4 worm cellular contexts compared by ENCODE assay signal in genomic region chrIV:654526-655440, ce11.
TF ChIP-seq lines count a peak whose summit lies in the region.

Gene rpl-15 (minus strand): TSS chrIV:654576.
Gene K11H12.8 (plus strand): TSS chrIV:655390.

TF ChIP-seq in whole organism, L2 larva, 48 proteins besides CTCF, POLR2A, EP300 and RAD21 (continues in another document):
- TF ChIP-seq R02D3.7 (tag; optimal IDR thresholded peaks at IDR 0.05; lab: Kevin White, UChicago) (peak; percentile 94), nhr-129 (tag; optimal IDR thresholded peaks at IDR 0.05; lab: Kevin White, UChicago) (peak; percentile 98), elt-3 (tag; optimal IDR thresholded peaks at IDR 0.05; lab: Kevin White, UChicago) (no peak), Y55F3AM.14 (GFP tag; optimal IDR thresholded peaks at IDR 0.05; lab: Kevin White, UChicago) (peak; percentile 100), C34F6.9 (tag; optimal IDR thresholded peaks at IDR 0.05; lab: Kevin White, UChicago) (peak; percentile 100), lin-11 (tag; optimal IDR thresholded peaks at IDR 0.05; lab: Kevin White, UChicago) (peak; percentile 100), zag-1 (tag; optimal IDR thresholded peaks at IDR 0.05; lab: Kevin White, UChicago) (peak; percentile 99), sma-3 (GFP tag; optimal IDR thresholded peaks at IDR 0.05; lab: Kevin White, UChicago) (peak; percentile 100), nhr-10 (tag; optimal IDR thresholded peaks at IDR 0.05; lab: Kevin White, UChicago) (peak; percentile 95), blmp-1 (tag; optimal IDR thresholded peaks at IDR 0.05; lab: Kevin White, UChicago; ENCODE audit: insufficient read depth) (peak; percentile 97), sem-4 (tag; optimal IDR thresholded peaks at IDR 0.05; lab: Kevin White, UChicago) (peak; percentile 100), mbf-1 (tag; optimal IDR thresholded peaks at IDR 0.05; lab: Kevin White, UChicago) (peak; percentile 68), nhr-12 (tag; optimal IDR thresholded peaks at IDR 0.05; lab: Kevin White, UChicago) (peak; percentile 80), nhr-77 (tag; optimal IDR thresholded peaks at IDR 0.05; lab: Kevin White, UChicago) (peak; percentile 95), ztf-1 (GFP tag; conservative IDR thresholded peaks at IDR 0.05; lab: Robert Waterston, UW) (peak; percentile 96; the same call in 1 of the 2 replicates), gmeb-1 (tag; optimal IDR thresholded peaks at IDR 0.05; lab: Kevin White, UChicago) (peak; percentile 98), elt-1 (tag; optimal IDR thresholded peaks at IDR 0.05; lab: Kevin White, UChicago) (peak; percentile 48), unc-55 (GFP tag; optimal IDR thresholded peaks at IDR 0.05; lab: Kevin White, UChicago) (peak; percentile 100), lin-39 (tag; optimal IDR thresholded peaks at IDR 0.05; lab: Kevin White, UChicago) (peak; percentile 95), lin-13 (GFP tag; optimal IDR thresholded peaks at IDR 0.05; lab: Kevin White, UChicago) (peak; percentile 100), crh-2 (tag; optimal IDR thresholded peaks at IDR 0.05; lab: Kevin White, UChicago) (peak; percentile 100), ZK546.5 (tag; optimal IDR thresholded peaks at IDR 0.05; lab: Kevin White, UChicago) (peak; percentile 92)

TF ChIP-seq in whole organism, L4 larva, 104 proteins besides CTCF, POLR2A, EP300 and RAD21 (continues in another document):
- peak; percentile 97 for TF ChIP-seq nhr-111 (GFP tag; optimal IDR thresholded peaks at IDR 0.05; lab: Kevin White, UChicago)
- TF ChIP-seq unc-39 (tag; optimal IDR thresholded peaks at IDR 0.05; lab: Kevin White, UChicago), result peak; percentile 21
- peak; percentile 100 for TF ChIP-seq nhr-77 (tag; optimal IDR thresholded peaks at IDR 0.05; lab: Kevin White, UChicago)
- peak; percentile 71; the same call in 1 of the 2 replicates for TF ChIP-seq F26F4.8 (GFP tag; conservative IDR thresholded peaks at IDR 0.05; lab: Robert Waterston, UW)
- peak; percentile 100 for TF ChIP-seq aha-1 (tag; lab: Kevin White, UChicago)
- peak; percentile 99 for TF ChIP-seq nhr-102 (tag; optimal IDR thresholded peaks at IDR 0.05; lab: Kevin White, UChicago)
- TF ChIP-seq T26A8.4 (GFP tag; IDR thresholded peaks at IDR 0.05; lab: Robert Waterston, UW), result peak; percentile 99
- TF ChIP-seq spr-3 (GFP tag; optimal IDR thresholded peaks at IDR 0.05; lab: Kevin White, UChicago), result peak; percentile 99
- TF ChIP-seq mxl-2 (GFP tag; conservative IDR thresholded peaks at IDR 0.05; lab: Robert Waterston, UW), result peak; percentile 94
- TF ChIP-seq ceh-62 (tag; optimal IDR thresholded peaks at IDR 0.05; lab: Kevin White, UChicago), result peak; percentile 35
- TF ChIP-seq snpc-4 (tag; optimal IDR thresholded peaks at IDR 0.05; lab: Kevin White, UChicago), result peak; percentile 78
- no peak for TF ChIP-seq aly-2 (tag; optimal IDR thresholded peaks at IDR 0.05; lab: Kevin White, UChicago)
- peak; percentile 97 for TF ChIP-seq lin-29 (GFP tag; IDR thresholded peaks at IDR 0.05; lab: Robert Waterston, UW)
- TF ChIP-seq rbr-2 (tag; optimal IDR thresholded peaks at IDR 0.05; lab: Kevin White, UChicago), result peak; percentile 100
- peak; percentile 97 for TF ChIP-seq Y105C5A.15 (GFP tag; IDR thresholded peaks at IDR 0.05; lab: Robert Waterston, UW)
- peak; percentile 100 for TF ChIP-seq tra-1 (GFP tag; IDR thresholded peaks at IDR 0.05; lab: Robert Waterston, UW)
- peak; percentile 71 for TF ChIP-seq set-16 (GFP tag; IDR thresholded peaks at IDR 0.05; lab: Robert Waterston, UW)
- TF ChIP-seq egl-27 (tag; optimal IDR thresholded peaks at IDR 0.05; lab: Kevin White, UChicago), result no peak
- TF ChIP-seq ceh-28 (tag; optimal IDR thresholded peaks at IDR 0.05; lab: Kevin White, UChicago), result peak; percentile 82
- peak; percentile 98 for TF ChIP-seq ceh-44 (GFP tag; IDR thresholded peaks at IDR 0.05; lab: Robert Waterston, UW)
- peak; percentile 100 for TF ChIP-seq mes-2 (tag; optimal IDR thresholded peaks at IDR 0.05; lab: Kevin White, UChicago; ENCODE audit: poor library complexity, severe bottlenecking)
- TF ChIP-seq attf-4 (tag; optimal IDR thresholded peaks at IDR 0.05; lab: Kevin White, UChicago), result peak; percentile 75
- peak; percentile 95 for TF ChIP-seq snpc-1.2 (GFP tag; IDR thresholded peaks at IDR 0.05; lab: Robert Waterston, UW)
- peak; percentile 96 for TF ChIP-seq nhr-10 (tag; optimal IDR thresholded peaks at IDR 0.05; lab: Kevin White, UChicago)

TF ChIP-seq in whole organism, late embryonic, 69 proteins besides CTCF, POLR2A, EP300 and RAD21 (continues in another document):
- peak; percentile 85 for TF ChIP-seq ceh-48 (tag; optimal IDR thresholded peaks at IDR 0.05; lab: Kevin White, UChicago)
- peak; percentile 82 for TF ChIP-seq zip-5 (tag; optimal IDR thresholded peaks at IDR 0.05; lab: Kevin White, UChicago)
- peak; percentile 55 for TF ChIP-seq hlh-6 (tag; optimal IDR thresholded peaks at IDR 0.05; lab: Kevin White, UChicago)
- no peak for TF ChIP-seq ceh-22 (tag; optimal IDR thresholded peaks at IDR 0.05; lab: Kevin White, UChicago)
- peak; percentile 47 for TF ChIP-seq dmd-4 (tag; optimal IDR thresholded peaks at IDR 0.05; lab: Kevin White, UChicago; ENCODE audit: borderline replicate concordance)
- TF ChIP-seq hlh-8 (tag; optimal IDR thresholded peaks at IDR 0.05; lab: Kevin White, UChicago), result peak; percentile 93
- TF ChIP-seq syd-9 (tag; optimal IDR thresholded peaks at IDR 0.05; lab: Kevin White, UChicago), result peak; percentile 89
- TF ChIP-seq lim-6 (tag; optimal IDR thresholded peaks at IDR 0.05; lab: Kevin White, UChicago), result peak; percentile 91
- peak; percentile 94 for TF ChIP-seq unc-42 (tag; optimal IDR thresholded peaks at IDR 0.05; lab: Kevin White, UChicago)
- TF ChIP-seq ztf-16 (tag; optimal IDR thresholded peaks at IDR 0.05; lab: Kevin White, UChicago), result peak; percentile 97
- peak; percentile 85 for TF ChIP-seq K09A11.1 (tag; optimal IDR thresholded peaks at IDR 0.05; lab: Kevin White, UChicago; ENCODE audit: insufficient read depth)
- peak; percentile 92 for TF ChIP-seq pax-1 (tag; optimal IDR thresholded peaks at IDR 0.05; lab: Kevin White, UChicago)
- peak; percentile 18 for TF ChIP-seq npax-4 (tag; optimal IDR thresholded peaks at IDR 0.05; lab: Kevin White, UChicago)
- peak; percentile 84 for TF ChIP-seq ceh-19 (GFP tag; optimal IDR thresholded peaks at IDR 0.05; lab: Kevin White, UChicago)
- no peak for TF ChIP-seq pha-4 (tag; optimal IDR thresholded peaks at IDR 0.05; lab: Kevin White, UChicago)
- TF ChIP-seq eyg-1 (tag; optimal IDR thresholded peaks at IDR 0.05; lab: Kevin White, UChicago), result peak; percentile 82
- peak; percentile 88 for TF ChIP-seq fkh-10 (GFP tag; optimal IDR thresholded peaks at IDR 0.05; lab: Kevin White, UChicago)
- TF ChIP-seq madf-2 (tag; optimal IDR thresholded peaks at IDR 0.05; lab: Kevin White, UChicago), result peak; percentile 90
- TF ChIP-seq hlh-15 (tag; optimal IDR thresholded peaks at IDR 0.05; lab: Kevin White, UChicago), result peak; percentile 56
- TF ChIP-seq mec-3 (tag; optimal IDR thresholded peaks at IDR 0.05; lab: Kevin White, UChicago; ENCODE audit: borderline replicate concordance), result no peak
- peak; percentile 19 for TF ChIP-seq odd-2 (tag; optimal IDR thresholded peaks at IDR 0.05; lab: Kevin White, UChicago)
- TF ChIP-seq pros-1 (tag; optimal IDR thresholded peaks at IDR 0.05; lab: Kevin White, UChicago), result peak; percentile 90
- peak; percentile 82 for TF ChIP-seq sox-2 (GFP tag; IDR thresholded peaks at IDR 0.05; lab: Robert Waterston, UW)
- peak; percentile 71 for TF ChIP-seq ceh-24 (tag; optimal IDR thresholded peaks at IDR 0.05; lab: Kevin White, UChicago)
- peak; percentile 80 for TF ChIP-seq Y22D7AL.16 (tag; optimal IDR thresholded peaks at IDR 0.05; lab: Kevin White, UChicago)

TF ChIP-seq in whole organism, mixed stage, embryonic, 35 proteins besides CTCF, POLR2A, EP300 and RAD21 (continues in another document):
- TF ChIP-seq zip-8 (tag; optimal IDR thresholded peaks at IDR 0.05; lab: Kevin White, UChicago), result no peak
- peak; percentile 92 for TF ChIP-seq ztf-11 (tag; optimal IDR thresholded peaks at IDR 0.05; lab: Kevin White, UChicago)
- peak; percentile 99 for TF ChIP-seq nhr-237 (tag; optimal IDR thresholded peaks at IDR 0.05; lab: Kevin White, UChicago)
- TF ChIP-seq lin-13 (tag; optimal IDR thresholded peaks at IDR 0.05; lab: Kevin White, UChicago), result peak; percentile 100
- TF ChIP-seq ceh-83 (GFP tag; optimal IDR thresholded peaks at IDR 0.05; lab: Kevin White, UChicago), result peak; percentile 93
- TF ChIP-seq unc-39 (tag; optimal IDR thresholded peaks at IDR 0.05; lab: Kevin White, UChicago), result peak; percentile 62
- TF ChIP-seq sem-2 (GFP tag; optimal IDR thresholded peaks at IDR 0.05; lab: Kevin White, UChicago), result peak; percentile 76
- no peak for TF ChIP-seq nhr-76 (tag; optimal IDR thresholded peaks at IDR 0.05; lab: Kevin White, UChicago)
- peak; percentile 90 for TF ChIP-seq hlh-1 (tag; optimal IDR thresholded peaks at IDR 0.05; lab: Kevin White, UChicago)
- TF ChIP-seq blmp-1 (tag; optimal IDR thresholded peaks at IDR 0.05; lab: Kevin White, UChicago), result peak; percentile 38
- peak; percentile 86 for TF ChIP-seq mab-5 (tag; optimal IDR thresholded peaks at IDR 0.05; lab: Kevin White, UChicago)
- TF ChIP-seq ceh-43 (GFP tag; optimal IDR thresholded peaks at IDR 0.05; lab: Kevin White, UChicago), result peak; percentile 93
- TF ChIP-seq ces-1 (GFP tag; optimal IDR thresholded peaks at IDR 0.05; lab: Kevin White, UChicago), result peak; percentile 85
- TF ChIP-seq ham-2 (GFP tag; optimal IDR thresholded peaks at IDR 0.05; lab: Kevin White, UChicago), result peak; percentile 88
- TF ChIP-seq nhr-2 (tag; optimal IDR thresholded peaks at IDR 0.05; lab: Kevin White, UChicago), result peak; percentile 62
- peak; percentile 100 for TF ChIP-seq pha-4 (tag; optimal IDR thresholded peaks at IDR 0.05; lab: Kevin White, UChicago)
- peak; percentile 75 for TF ChIP-seq lin-32 (GFP tag; optimal IDR thresholded peaks at IDR 0.05; lab: Kevin White, UChicago)
- TF ChIP-seq M03D4.4 (tag; optimal IDR thresholded peaks at IDR 0.05; lab: Kevin White, UChicago), result peak; percentile 97
- TF ChIP-seq nhr-12 (tag; optimal IDR thresholded peaks at IDR 0.05; lab: Kevin White, UChicago), result peak; percentile 76
- peak; percentile 100 for TF ChIP-seq lsy-2 (tag; optimal IDR thresholded peaks at IDR 0.05; lab: Kevin White, UChicago)
- peak; percentile 96 for TF ChIP-seq ceh-39 (tag; optimal IDR thresholded peaks at IDR 0.05; lab: Kevin White, UChicago)
- peak; percentile 92 for TF ChIP-seq drap-1 (GFP tag; optimal IDR thresholded peaks at IDR 0.05; lab: Kevin White, UChicago)
- no peak for TF ChIP-seq snpc-4 (tag; optimal IDR thresholded peaks at IDR 0.05; lab: Kevin White, UChicago)
- TF ChIP-seq tbx-8 (GFP tag; optimal IDR thresholded peaks at IDR 0.05; lab: Kevin White, UChicago), result peak; percentile 94
- TF ChIP-seq flh-1 (GFP tag; optimal IDR thresholded peaks at IDR 0.05; lab: Kevin White, UChicago), result peak; percentile 62
- TF ChIP-seq cnd-1 (tag; optimal IDR thresholded peaks at IDR 0.05; lab: Kevin White, UChicago), result peak; percentile 96
- TF ChIP-seq nhr-28 (tag; optimal IDR thresholded peaks at IDR 0.05; lab: Kevin White, UChicago), result peak; percentile 78
- TF ChIP-seq sptf-1 (tag; optimal IDR thresholded peaks at IDR 0.05; lab: Kevin White, UChicago), result peak; percentile 98
- TF ChIP-seq mep-1 (tag; optimal IDR thresholded peaks at IDR 0.05; lab: Kevin White, UChicago), result peak; percentile 100
